Fruit fly (Drosophila melanogaster) whole organism, wandering third instar larva: ENCODE data around the gene CG9933.

Source experiments
- HLH106 ChIP-seq: fragments of 200-800 bp; optimal IDR thresholded peaks from 3 replicates; lab custom pipeline; 2019; ENCODE audit warnings: missing biosample characterization, mild to moderate bottlenecking, missing genetic modification characterization, moderate library complexity
- Hr78 ChIP-seq: fragments of >200 bp; optimal IDR thresholded peaks from 2 replicates; lab custom pipeline; 2017; ENCODE audit warnings: missing biosample characterization, missing genetic modification characterization
- Hr83 ChIP-seq: fragments of 200-300 bp; sonication (Bioruptor generic); optimal IDR thresholded peaks from 2 replicates; lab custom pipeline; 2016; ENCODE audit warnings: missing biosample characterization, mild to moderate bottlenecking, missing genetic modification characterization, moderate library complexity; ENCODE audit not compliant: poor library complexity, severe bottlenecking
- Rel ChIP-seq, 2 experiments: fragments of 200-800 bp; sonication (Bioruptor generic) in 1 of 2; optimal IDR thresholded peaks; 2 replicates in 1 of 2; 3 replicates in 1 of 2; lab custom pipeline; 2016 to 2019; ENCODE audit warnings: mild to moderate bottlenecking in 2 of 2, missing biosample characterization in 2 of 2, missing genetic modification characterization in 2 of 2, moderate library complexity in 1 of 2
- br ChIP-seq: fragments of 200-800 bp; sonication (Bioruptor generic); optimal IDR thresholded peaks from 2 replicates; lab custom pipeline; 2016; ENCODE audit warnings: missing biosample characterization, missing genetic modification characterization

dm6 chr2L:13021020-13021781 lies at the start of gene CG9933:
- TF ChIP-seq Hr83 (GFP tag; lab: Kevin White, UChicago) (no peak), HLH106 (tag; lab: Kevin White, UChicago) (no peak), br (GFP tag; lab: Kevin White, UChicago) (no peak), Rel (GFP tag; optimal IDR thresholded peaks at IDR 0.05; lab: Kevin White, UChicago) (no peak), Rel (tag; optimal IDR thresholded peaks at IDR 0.05; lab: Kevin White, UChicago) (no peak), Hr78 (GFP tag; lab: Kevin White, UChicago) (no peak)
